Worm (Caenorhabditis elegans) whole organism, L1 larva: ENCODE results near the gene C05A2.4.

ENCODE experiments used
- C16A3.4 ChIP-seq: fragments of 150-350 bp; optimal IDR thresholded peaks from 2 replicates; lab custom pipeline; 2014; ENCODE audit warnings: missing biosample characterization, missing genetic modification characterization
- C34B4.2 ChIP-seq: sonication (generic microtip); optimal IDR thresholded peaks from 2 replicates; lab custom pipeline; 2017; ENCODE audit warnings: mild to moderate bottlenecking, missing genetic modification characterization, missing compliant biosample characterization
- Y116A8C.19 ChIP-seq: sonication (generic microtip); optimal IDR thresholded peaks from 2 replicates; lab custom pipeline; 2016; ENCODE audit warnings: missing compliant biosample characterization, missing genetic modification characterization, borderline replicate concordance
- alr-1 ChIP-seq: fragments of 200-800 bp; sonication (Bioruptor generic); optimal IDR thresholded peaks from 2 replicates; lab custom pipeline; 2018; ENCODE audit warnings: borderline replicate concordance, mild to moderate bottlenecking, missing genetic modification characterization, missing compliant biosample characterization
- ama-1 ChIP-seq: fragments of 150-350 bp; optimal IDR thresholded peaks from 2 replicates; lab custom pipeline; 2014
- dsc-1 ChIP-seq: sonication (generic microtip); optimal IDR thresholded peaks from 2 replicates; lab custom pipeline; 2016; ENCODE audit warnings: mild to moderate bottlenecking, missing genetic modification characterization, missing compliant biosample characterization
- efl-1 ChIP-seq, 4 experiments: fragments of 150-350 bp; optimal IDR thresholded peaks in 3 of 4; peaks in 1 of 4; 1 replicate in 1 of 4; 2 replicates in 3 of 4; lab custom pipeline; 2014; ENCODE audit warnings: missing biosample characterization in 2 of 4, missing genetic modification characterization in 2 of 4, missing genetic modification reagents in 2 of 4
- efl-3 ChIP-seq: fragments of 200-800 bp; sonication (Bioruptor generic); optimal IDR thresholded peaks from 2 replicates; lab custom pipeline; 2018; ENCODE audit warnings: mild to moderate bottlenecking, missing genetic modification characterization, missing compliant biosample characterization
- egl-13 ChIP-seq: sonication (generic microtip); optimal IDR thresholded peaks from 2 replicates; lab custom pipeline; 2016; ENCODE audit warnings: missing genotype, missing genetic modification reagents, missing genetic modification characterization, missing compliant biosample characterization
- egl-27 ChIP-seq, 2 experiments: fragments of 150-350 bp in 1 of 2; sonication (generic microtip); optimal IDR thresholded peaks; 3 replicates each; lab custom pipeline; 2017 to 2018; ENCODE audit warnings: missing biosample characterization in 2 of 2, missing genetic modification characterization in 2 of 2, missing genetic modification reagents in 2 of 2
- fkh-10 ChIP-seq: sonication (generic microtip); optimal IDR thresholded peaks from 2 replicates; lab custom pipeline; 2017; ENCODE audit warnings: missing biosample characterization, missing genetic modification reagents, missing genetic modification characterization
- fkh-8 ChIP-seq: sonication (generic microtip); optimal IDR thresholded peaks from 2 replicates; lab custom pipeline; 2016; ENCODE audit warnings: mild to moderate bottlenecking, missing genetic modification characterization, missing compliant biosample characterization
- hlh-17 ChIP-seq: fragments of 200-800 bp; sonication (Bioruptor generic); optimal IDR thresholded peaks from 2 replicates; lab custom pipeline; 2018; ENCODE audit warnings: missing genetic modification characterization, mild to moderate bottlenecking, missing compliant biosample characterization, moderate library complexity, borderline replicate concordance
- hlh-4 ChIP-seq: sonication (generic microtip); optimal IDR thresholded peaks from 2 replicates; lab custom pipeline; 2016; ENCODE audit warnings: mild to moderate bottlenecking, missing genetic modification characterization, missing compliant biosample characterization
- irx-1 ChIP-seq: sonication (generic microtip); optimal IDR thresholded peaks from 2 replicates; lab custom pipeline; 2016; ENCODE audit warnings: missing genetic modification characterization, missing compliant biosample characterization
- jun-1 ChIP-seq: fragments of 150-350 bp; optimal IDR thresholded peaks from 2 replicates; lab custom pipeline; 2014; ENCODE audit warnings: missing biosample characterization, missing genetic modification reagents, missing genetic modification characterization
- lin-13 ChIP-seq: fragments of 150-350 bp; optimal IDR thresholded peaks from 2 replicates; lab custom pipeline; 2014; ENCODE audit warnings: missing biosample characterization, missing genetic modification reagents, missing genetic modification characterization
- lin-14 ChIP-seq: fragments of 200-800 bp; sonication (Bioruptor generic); optimal IDR thresholded peaks from 2 replicates; lab custom pipeline; 2018; ENCODE audit warnings: mild to moderate bottlenecking, missing genetic modification characterization, moderate library complexity, missing compliant biosample characterization
- lin-15B ChIP-seq: fragments of 150-350 bp; sonication (generic microtip); optimal IDR thresholded peaks from 3 replicates; lab custom pipeline; 2014; ENCODE audit warnings: missing biosample characterization, missing genetic modification characterization
- lin-35 ChIP-seq, 2 experiments: fragments of 150-350 bp; optimal IDR thresholded peaks; 2 replicates each; lab custom pipeline; 2014; ENCODE audit warnings: missing biosample characterization in 2 of 2, missing genetic modification characterization in 2 of 2, missing genetic modification reagents in 2 of 2
- lin-39 ChIP-seq: fragments of 150-350 bp; optimal IDR thresholded peaks from 2 replicates; lab custom pipeline; 2014; ENCODE audit warnings: missing biosample characterization, missing genetic modification reagents, missing genetic modification characterization
- lir-3 ChIP-seq: sonication (generic microtip); optimal IDR thresholded peaks from 2 replicates; lab custom pipeline; 2016; ENCODE audit warnings: mild to moderate bottlenecking, missing genetic modification characterization, moderate library complexity, missing compliant biosample characterization; ENCODE audit not compliant: poor library complexity
- lsy-2 ChIP-seq, 2 experiments: fragments of 150-350 bp; optimal IDR thresholded peaks; 2 replicates each; lab custom pipeline; 2014; ENCODE audit warnings: missing biosample characterization in 2 of 2, missing genetic modification characterization in 2 of 2
- mdl-1 ChIP-seq, 2 experiments: fragments of 150-350 bp; optimal IDR thresholded peaks; 2 replicates each; lab custom pipeline; 2014 to 2017; ENCODE audit warnings: missing biosample characterization in 2 of 2, missing genetic modification characterization in 2 of 2, inconsistent platforms in 1 of 2
- mef-2 ChIP-seq: fragments of 150-350 bp; optimal IDR thresholded peaks from 2 replicates; lab custom pipeline; 2014; ENCODE audit warnings: missing biosample characterization, missing genetic modification characterization
- mep-1 ChIP-seq: fragments of 150-350 bp; optimal IDR thresholded peaks from 2 replicates; lab custom pipeline; 2014; ENCODE audit warnings: missing biosample characterization, missing genetic modification characterization
- nhr-11 ChIP-seq: fragments of 150-350 bp; optimal IDR thresholded peaks from 2 replicates; lab custom pipeline; 2014; ENCODE audit warnings: missing biosample characterization, missing genetic modification characterization
- nhr-19 ChIP-seq: fragments of 200-800 bp; sonication (Bioruptor generic); conservative IDR thresholded peaks from 2 replicates; pipeline ENCODE4 v1.3.6; 2022; ENCODE audit warnings: missing genetic modification characterization, missing compliant biosample characterization
- nhr-20 ChIP-seq: sonication (generic microtip); optimal IDR thresholded peaks from 2 replicates; lab custom pipeline; 2016; ENCODE audit warnings: mild to moderate bottlenecking, missing genetic modification characterization, missing compliant biosample characterization
- nhr-237 ChIP-seq: fragments of 150-350 bp; optimal IDR thresholded peaks from 2 replicates; lab custom pipeline; 2014; ENCODE audit warnings: missing biosample characterization, missing genetic modification characterization
- nhr-47 ChIP-seq: sonication (generic microtip); optimal IDR thresholded peaks from 2 replicates; lab custom pipeline; 2016; ENCODE audit warnings: mild to moderate bottlenecking, missing genetic modification characterization, moderate library complexity, missing compliant biosample characterization
- nhr-71 ChIP-seq: sonication (generic microtip); optimal IDR thresholded peaks from 2 replicates; lab custom pipeline; 2016; ENCODE audit warnings: mild to moderate bottlenecking, missing genetic modification characterization, moderate library complexity, missing compliant biosample characterization
- nhr-85 ChIP-seq: sonication (generic microtip); peaks from one replicate; lab custom pipeline; 2016; ENCODE audit warnings: missing genetic modification characterization, inconsistent platforms, missing compliant biosample characterization
- nhr-90 ChIP-seq: sonication (generic microtip); optimal IDR thresholded peaks from 2 replicates; lab custom pipeline; 2016; ENCODE audit warnings: mild to moderate bottlenecking, missing genetic modification characterization, missing compliant biosample characterization; ENCODE audit not compliant: poor library complexity
- pag-3 ChIP-seq: sonication (generic microtip); optimal IDR thresholded peaks from 2 replicates; lab custom pipeline; 2017; ENCODE audit warnings: missing genetic modification characterization, mild to moderate bottlenecking, missing compliant biosample characterization, antibody characterized with exemption, borderline replicate concordance; ENCODE audit not compliant: insufficient read depth
- rnt-1 ChIP-seq: sonication (generic microtip); optimal IDR thresholded peaks from 2 replicates; lab custom pipeline; 2016; ENCODE audit warnings: mild to moderate bottlenecking, missing genetic modification characterization, moderate library complexity, missing compliant biosample characterization
- skn-1 ChIP-seq: fragments of 150-350 bp; optimal IDR thresholded peaks from 2 replicates; lab custom pipeline; 2014; ENCODE audit warnings: missing biosample characterization, missing genetic modification characterization
- snu-23 ChIP-seq: sonication (generic microtip); optimal IDR thresholded peaks from 2 replicates; lab custom pipeline; 2016; ENCODE audit warnings: missing genetic modification characterization, missing compliant biosample characterization
- sup-37 ChIP-seq: fragments of 200-800 bp; sonication (Bioruptor generic); optimal IDR thresholded peaks from 2 replicates; lab custom pipeline; 2018; ENCODE audit warnings: mild to moderate bottlenecking, missing genetic modification characterization, missing compliant biosample characterization
- unc-130 ChIP-seq: fragments of 150-350 bp; optimal IDR thresholded peaks from 2 replicates; lab custom pipeline; 2017; ENCODE audit warnings: missing biosample characterization, missing genetic modification characterization, inconsistent platforms
- unc-62 ChIP-seq: fragments of 150-350 bp; optimal IDR thresholded peaks from 2 replicates; lab custom pipeline; 2014; ENCODE audit warnings: missing biosample characterization, missing genetic modification reagents, missing genetic modification characterization
- xbp-1 ChIP-seq: sonication (generic microtip); optimal IDR thresholded peaks from 2 replicates; lab custom pipeline; 2016; ENCODE audit warnings: missing genetic modification characterization, missing compliant biosample characterization
- zag-1 ChIP-seq: fragments of 150-350 bp; optimal IDR thresholded peaks from 2 replicates; lab custom pipeline; 2014; ENCODE audit warnings: missing biosample characterization, missing genetic modification characterization
- zip-4 ChIP-seq: fragments of 200-800 bp; sonication (Bioruptor generic); optimal IDR thresholded peaks from 2 replicates; lab custom pipeline; 2018; ENCODE audit warnings: mild to moderate bottlenecking, missing genetic modification characterization, moderate library complexity, missing compliant biosample characterization
- ztf-11 ChIP-seq, 2 experiments: sonication (generic microtip); optimal IDR thresholded peaks; 2 replicates each; lab custom pipeline; 2016 to 2017; ENCODE audit warnings: missing genetic modification characterization in 2 of 2, missing biosample characterization in 1 of 2, missing compliant biosample characterization in 1 of 2
- ztf-4 ChIP-seq: fragments of 150-350 bp; optimal IDR thresholded peaks from 2 replicates; lab custom pipeline; 2014; ENCODE audit warnings: missing biosample characterization, missing genetic modification characterization

Gene C05A2.4

DNA sequence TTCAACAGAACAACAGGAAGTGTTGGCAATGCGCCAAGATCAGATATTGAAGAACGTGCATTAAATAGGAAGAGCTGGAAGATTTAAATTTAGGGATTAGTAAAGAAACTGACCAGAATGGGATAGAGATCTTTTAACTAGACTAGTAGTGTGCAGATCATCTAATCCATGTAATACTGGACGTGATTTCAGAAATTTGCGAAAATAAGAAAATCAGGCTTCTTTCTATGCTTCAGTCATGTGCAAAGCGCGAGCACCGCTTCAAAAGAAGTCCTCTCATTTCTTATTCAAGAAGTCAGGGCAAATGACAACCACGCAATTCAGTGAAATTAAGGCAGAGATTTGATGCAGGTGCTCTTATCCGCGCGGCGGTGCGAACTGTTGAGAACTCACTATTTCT is 22.8 kb downstream of the C05A2.4 start:
- peak; percentile 60 for TF ChIP-seq dsc-1 (tag; lab: Kevin White, UChicago)
- no peak for TF ChIP-seq nhr-71
- peak; percentile 29 for TF ChIP-seq fkh-8 (tag; lab: Kevin White, UChicago)
- no peak for TF ChIP-seq nhr-19
- TF ChIP-seq efl-1 (optimal IDR thresholded peaks at IDR 0.05; lab: Kevin White, UChicago): no peak
- peak in 1 of 2 experiments; percentile 59 for TF ChIP-seq efl-1 (GFP tag; optimal IDR thresholded peaks at IDR 0.05 in 1 of 2; lab: Kevin White, UChicago)

ce11 chrV:10719019-10719832 is 23.9 kb downstream of the C05A2.4 start:
- TF ChIP-seq lin-35 (GFP tag; optimal IDR thresholded peaks at IDR 0.05; lab: Kevin White, UChicago): peak in 1 of 2 experiments; percentile 10
- peak; percentile 6 for TF ChIP-seq skn-1
- no peak for TF ChIP-seq C34B4.2
- no peak for TF ChIP-seq nhr-90 (tag; lab: Kevin White, UChicago)
- TF ChIP-seq unc-130 (tag; lab: Kevin White, UChicago): peak; percentile 40
- TF ChIP-seq xbp-1 (tag; lab: Kevin White, UChicago): peak; percentile 14
- TF ChIP-seq nhr-47: peak; percentile 25
- TF ChIP-seq sup-37: peak; percentile 12
- no peak for TF ChIP-seq zip-4 (GFP tag; lab: Kevin White, UChicago)
- peak; percentile 16 for TF ChIP-seq ama-1 (lab: Kevin White, UChicago)
- peak; percentile 21 for TF ChIP-seq snu-23 (GFP tag; lab: Kevin White, UChicago)
- no peak for TF ChIP-seq nhr-85
- peak; percentile 24 for TF ChIP-seq dsc-1 (tag; lab: Kevin White, UChicago)
- peak in 1 of 2 experiments; percentile 44 for TF ChIP-seq lsy-2 (tag; optimal IDR thresholded peaks at IDR 0.05; lab: Kevin White, UChicago)
- no peak for TF ChIP-seq efl-3 (GFP tag; lab: Kevin White, UChicago)
- TF ChIP-seq nhr-20 (tag; lab: Kevin White, UChicago): no peak
- peak; percentile 52 for TF ChIP-seq nhr-19
- no peak for TF ChIP-seq mef-2 (tag; lab: Kevin White, UChicago)
- TF ChIP-seq lin-39 (tag; lab: Kevin White, UChicago): peak; percentile 54
- peak; percentile 82 for TF ChIP-seq rnt-1 (tag; lab: Kevin White, UChicago)
- TF ChIP-seq fkh-8 (tag; lab: Kevin White, UChicago): peak; percentile 8
- TF ChIP-seq efl-1 (optimal IDR thresholded peaks at IDR 0.05; lab: Kevin White, UChicago): no peak
- TF ChIP-seq efl-1 (GFP tag; optimal IDR thresholded peaks at IDR 0.05 in 1 of 2; lab: Kevin White, UChicago): peak in 1 of 2 experiments; percentile 59
- peak in 1 of 2 experiments; percentile 24 for TF ChIP-seq mdl-1 (tag; optimal IDR thresholded peaks at IDR 0.05; lab: Kevin White, UChicago)
- TF ChIP-seq nhr-71: peak; percentile 65
- no peak for TF ChIP-seq lir-3
- TF ChIP-seq lin-14 (GFP tag; lab: Kevin White, UChicago): peak; percentile 64
- peak; percentile 31 for TF ChIP-seq C16A3.4 (tag; lab: Kevin White, UChicago)
- TF ChIP-seq hlh-17 (GFP tag; lab: Kevin White, UChicago): no peak
- TF ChIP-seq nhr-237 (tag; lab: Kevin White, UChicago): no peak
- no peak for TF ChIP-seq hlh-4 (tag; lab: Kevin White, UChicago)
- no peak for TF ChIP-seq nhr-11 (tag; lab: Kevin White, UChicago)
- peak; percentile 31 for TF ChIP-seq egl-13 (tag; lab: Kevin White, UChicago)

DNA sequence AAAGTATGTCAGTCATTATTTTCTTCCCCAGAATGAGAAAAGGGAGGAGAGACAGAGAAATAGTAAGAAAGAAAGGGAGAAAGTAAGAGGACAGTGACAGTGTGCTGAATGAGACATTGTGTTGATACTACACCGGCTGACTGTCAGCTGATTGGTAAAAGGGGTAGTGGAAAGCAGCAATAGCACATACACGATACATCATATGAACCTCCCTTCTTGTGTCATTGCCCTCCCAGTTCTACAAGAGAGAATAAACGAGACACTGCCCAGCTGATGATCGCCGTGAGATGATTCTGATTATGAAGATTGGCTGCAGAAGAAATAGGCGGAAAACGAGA is 24.5 kb downstream of the C05A2.4 start:
- TF ChIP-seq Y116A8C.19 (tag; lab: Kevin White, UChicago) (no peak), lsy-2 (tag; optimal IDR thresholded peaks at IDR 0.05; lab: Kevin White, UChicago) (peak; percentile 50 to 90), ztf-11 (tag; optimal IDR thresholded peaks at IDR 0.05; lab: Kevin White, UChicago) (no peak), lin-35 (GFP tag; optimal IDR thresholded peaks at IDR 0.05; lab: Kevin White, UChicago) (peak; percentile 49 to 89), mep-1 (peak; percentile 59), zip-4 (GFP tag; lab: Kevin White, UChicago) (peak; percentile 1), egl-27 (tag; optimal IDR thresholded peaks at IDR 0.05; lab: Kevin White, UChicago) (no peak), nhr-19 (peak; percentile 80), nhr-90 (tag; lab: Kevin White, UChicago) (peak; percentile 76), irx-1 (tag; lab: Kevin White, UChicago) (peak; percentile 64), zag-1 (no peak), unc-62 (no peak), lin-13 (GFP tag; lab: Kevin White, UChicago) (peak; percentile 60), fkh-10 (no peak), alr-1 (tag; lab: Kevin White, UChicago) (no peak), ztf-4 (tag; lab: Kevin White, UChicago) (peak; percentile 46), lin-15B (no peak), mdl-1 (tag; optimal IDR thresholded peaks at IDR 0.05; lab: Kevin White, UChicago) (peak in 1 of 2 experiments; percentile 97), pag-3 (tag; lab: Kevin White, UChicago) (no peak), jun-1 (tag; lab: Kevin White, UChicago) (peak; percentile 25)
